Worm (Caenorhabditis elegans) whole organism, L1 larva: ENCODE results near the gene nhr-1.

Experiments
- C04F5.9 ChIP-seq: sonication (generic microtip); optimal IDR thresholded peaks from 2 replicates; lab custom pipeline; 2016; ENCODE audit warnings: missing genetic modification characterization, missing compliant biosample characterization
- C16A3.4 ChIP-seq: fragments of 150-350 bp; optimal IDR thresholded peaks from 2 replicates; lab custom pipeline; 2014; ENCODE audit warnings: missing biosample characterization, missing genetic modification characterization
- C34B4.2 ChIP-seq: sonication (generic microtip); optimal IDR thresholded peaks from 2 replicates; lab custom pipeline; 2017; ENCODE audit warnings: mild to moderate bottlenecking, missing genetic modification characterization, missing compliant biosample characterization
- F16B12.6 ChIP-seq: fragments of 150-350 bp; optimal IDR thresholded peaks from 2 replicates; lab custom pipeline; 2014; ENCODE audit warnings: missing biosample characterization, missing genetic modification characterization
- Y116A8C.19 ChIP-seq: sonication (generic microtip); optimal IDR thresholded peaks from 2 replicates; lab custom pipeline; 2016; ENCODE audit warnings: missing compliant biosample characterization, missing genetic modification characterization, borderline replicate concordance
- alr-1 ChIP-seq: fragments of 200-800 bp; sonication (Bioruptor generic); optimal IDR thresholded peaks from 2 replicates; lab custom pipeline; 2018; ENCODE audit warnings: borderline replicate concordance, mild to moderate bottlenecking, missing genetic modification characterization, missing compliant biosample characterization
- aly-2 ChIP-seq: fragments of 150-350 bp; optimal IDR thresholded peaks from 2 replicates; lab custom pipeline; 2014; ENCODE audit warnings: missing biosample characterization, missing genetic modification characterization
- blmp-1 ChIP-seq: fragments of 150-350 bp; optimal IDR thresholded peaks from 2 replicates; lab custom pipeline; 2014; ENCODE audit warnings: missing biosample characterization, missing genetic modification characterization
- ceh-63 ChIP-seq: fragments of 200-800 bp; sonication (Bioruptor generic); optimal IDR thresholded peaks from 2 replicates; lab custom pipeline; 2018; ENCODE audit warnings: mild to moderate bottlenecking, missing genetic modification characterization, missing compliant biosample characterization
- ceh-8 ChIP-seq: fragments of 200-800 bp; sonication (Bioruptor generic); optimal IDR thresholded peaks from 2 replicates; lab custom pipeline; 2018; ENCODE audit warnings: mild to moderate bottlenecking, missing genetic modification characterization, moderate library complexity, missing compliant biosample characterization
- ceh-82 ChIP-seq, 3 experiments: fragments of 150-350 bp in 1 of 3; sonication (generic microtip) in 2 of 3; optimal IDR thresholded peaks; 2 replicates each; lab custom pipeline; 2014 to 2017; ENCODE audit warnings: missing biosample characterization in 3 of 3, missing genetic modification characterization in 3 of 3
- ceh-88 ChIP-seq: fragments of 200-800 bp; sonication (Bioruptor generic); IDR thresholded peaks from 2 replicates; pipeline ENCODE4 v1.3.6; 2022; ENCODE audit warnings: missing genetic modification characterization, missing compliant biosample characterization
- ceh-90 ChIP-seq: sonication (generic microtip); optimal IDR thresholded peaks from 2 replicates; lab custom pipeline; 2016; ENCODE audit warnings: missing genetic modification characterization, missing compliant biosample characterization
- dpl-1 ChIP-seq, 3 experiments: fragments of 150-350 bp in 2 of 3; sonication (generic microtip) in 1 of 3; optimal IDR thresholded peaks; 2 replicates each; lab custom pipeline; 2014 to 2017; ENCODE audit warnings: missing biosample characterization in 3 of 3, missing genetic modification characterization in 3 of 3, missing genetic modification reagents in 3 of 3
- efl-1 ChIP-seq, 4 experiments: fragments of 150-350 bp; optimal IDR thresholded peaks in 3 of 4; peaks in 1 of 4; 1 replicate in 1 of 4; 2 replicates in 3 of 4; lab custom pipeline; 2014; ENCODE audit warnings: missing biosample characterization in 2 of 4, missing genetic modification characterization in 2 of 4, missing genetic modification reagents in 2 of 4
- egl-13 ChIP-seq: sonication (generic microtip); optimal IDR thresholded peaks from 2 replicates; lab custom pipeline; 2016; ENCODE audit warnings: missing genotype, missing genetic modification reagents, missing genetic modification characterization, missing compliant biosample characterization
- egl-27 ChIP-seq, 2 experiments: fragments of 150-350 bp in 1 of 2; sonication (generic microtip); optimal IDR thresholded peaks; 3 replicates each; lab custom pipeline; 2017 to 2018; ENCODE audit warnings: missing biosample characterization in 2 of 2, missing genetic modification characterization in 2 of 2, missing genetic modification reagents in 2 of 2
- elt-2 ChIP-seq: sonication (generic microtip); optimal IDR thresholded peaks from 2 replicates; lab custom pipeline; 2016; ENCODE audit warnings: missing genetic modification characterization, mild to moderate bottlenecking, inconsistent platforms, missing compliant biosample characterization, missing genetic modification reagents
- elt-3 ChIP-seq, 6 experiments: fragments of 150-350 bp in 1 of 6; sonication (generic microtip); optimal IDR thresholded peaks; 2 replicates each; lab custom pipeline; 2017 to 2018; ENCODE audit warnings: missing biosample characterization in 6 of 6, missing genetic modification characterization in 6 of 6, inconsistent platforms in 1 of 6
- ets-5 ChIP-seq: fragments of 200-800 bp; sonication (Bioruptor generic); IDR thresholded peaks from 2 replicates; pipeline ENCODE4 v1.3.6; 2022; ENCODE audit warnings: missing genetic modification characterization, missing compliant biosample characterization
- fkh-10 ChIP-seq: sonication (generic microtip); optimal IDR thresholded peaks from 2 replicates; lab custom pipeline; 2017; ENCODE audit warnings: missing biosample characterization, missing genetic modification reagents, missing genetic modification characterization
- fkh-4 ChIP-seq: sonication (generic microtip); optimal IDR thresholded peaks from 2 replicates; lab custom pipeline; 2016; ENCODE audit warnings: missing compliant biosample characterization, missing genetic modification characterization, borderline replicate concordance
- fkh-8 ChIP-seq: sonication (generic microtip); optimal IDR thresholded peaks from 2 replicates; lab custom pipeline; 2016; ENCODE audit warnings: mild to moderate bottlenecking, missing genetic modification characterization, missing compliant biosample characterization
- hpl-2 ChIP-seq: fragments of 150-350 bp; optimal IDR thresholded peaks from 2 replicates; lab custom pipeline; 2014; ENCODE audit warnings: missing biosample characterization, missing genetic modification reagents, missing genetic modification characterization
- isw-1 ChIP-seq: fragments of 200-800 bp; sonication (Bioruptor generic); IDR thresholded peaks from 2 replicates; pipeline ENCODE4 v1.3.6; 2022; ENCODE audit warnings: missing genetic modification characterization, missing compliant biosample characterization
- jun-1 ChIP-seq: fragments of 150-350 bp; optimal IDR thresholded peaks from 2 replicates; lab custom pipeline; 2014; ENCODE audit warnings: missing biosample characterization, missing genetic modification reagents, missing genetic modification characterization
- lin-13 ChIP-seq: fragments of 150-350 bp; optimal IDR thresholded peaks from 2 replicates; lab custom pipeline; 2014; ENCODE audit warnings: missing biosample characterization, missing genetic modification reagents, missing genetic modification characterization
- lin-14 ChIP-seq: fragments of 200-800 bp; sonication (Bioruptor generic); optimal IDR thresholded peaks from 2 replicates; lab custom pipeline; 2018; ENCODE audit warnings: mild to moderate bottlenecking, missing genetic modification characterization, moderate library complexity, missing compliant biosample characterization
- lin-35 ChIP-seq, 2 experiments: fragments of 150-350 bp; optimal IDR thresholded peaks; 2 replicates each; lab custom pipeline; 2014; ENCODE audit warnings: missing biosample characterization in 2 of 2, missing genetic modification characterization in 2 of 2, missing genetic modification reagents in 2 of 2
- lsy-2 ChIP-seq, 2 experiments: fragments of 150-350 bp; optimal IDR thresholded peaks; 2 replicates each; lab custom pipeline; 2014; ENCODE audit warnings: missing biosample characterization in 2 of 2, missing genetic modification characterization in 2 of 2
- nhr-19 ChIP-seq: fragments of 200-800 bp; sonication (Bioruptor generic); conservative IDR thresholded peaks from 2 replicates; pipeline ENCODE4 v1.3.6; 2022; ENCODE audit warnings: missing genetic modification characterization, missing compliant biosample characterization
- nhr-20 ChIP-seq: sonication (generic microtip); optimal IDR thresholded peaks from 2 replicates; lab custom pipeline; 2016; ENCODE audit warnings: mild to moderate bottlenecking, missing genetic modification characterization, missing compliant biosample characterization
- nhr-237 ChIP-seq: fragments of 150-350 bp; optimal IDR thresholded peaks from 2 replicates; lab custom pipeline; 2014; ENCODE audit warnings: missing biosample characterization, missing genetic modification characterization
- nhr-71 ChIP-seq: sonication (generic microtip); optimal IDR thresholded peaks from 2 replicates; lab custom pipeline; 2016; ENCODE audit warnings: mild to moderate bottlenecking, missing genetic modification characterization, moderate library complexity, missing compliant biosample characterization
- nhr-76 ChIP-seq: sonication (generic microtip); optimal IDR thresholded peaks from 2 replicates; lab custom pipeline; 2017; ENCODE audit warnings: missing biosample characterization, missing genetic modification characterization
- nhr-77 ChIP-seq: fragments of 150-350 bp; optimal IDR thresholded peaks from 2 replicates; lab custom pipeline; 2014; ENCODE audit warnings: missing biosample characterization, missing genetic modification characterization
- nhr-84 ChIP-seq: sonication (generic microtip); optimal IDR thresholded peaks from 2 replicates; lab custom pipeline; 2017; ENCODE audit warnings: missing biosample characterization, missing genetic modification characterization
- nhr-85 ChIP-seq: sonication (generic microtip); peaks from one replicate; lab custom pipeline; 2016; ENCODE audit warnings: missing genetic modification characterization, inconsistent platforms, missing compliant biosample characterization
- nhr-90 ChIP-seq: sonication (generic microtip); optimal IDR thresholded peaks from 2 replicates; lab custom pipeline; 2016; ENCODE audit warnings: mild to moderate bottlenecking, missing genetic modification characterization, missing compliant biosample characterization; ENCODE audit not compliant: poor library complexity
- pax-3 ChIP-seq: fragments of 200-800 bp; sonication (Bioruptor generic); optimal IDR thresholded peaks from 2 replicates; lab custom pipeline; 2018; ENCODE audit warnings: mild to moderate bottlenecking, missing genetic modification characterization, moderate library complexity, missing compliant biosample characterization
- pqm-1 ChIP-seq: sonication (generic microtip); optimal IDR thresholded peaks from 3 replicates; lab custom pipeline; 2017; ENCODE audit warnings: missing biosample characterization, missing genetic modification characterization
- rnt-1 ChIP-seq: sonication (generic microtip); optimal IDR thresholded peaks from 2 replicates; lab custom pipeline; 2016; ENCODE audit warnings: mild to moderate bottlenecking, missing genetic modification characterization, moderate library complexity, missing compliant biosample characterization
- skn-1 ChIP-seq: fragments of 150-350 bp; optimal IDR thresholded peaks from 2 replicates; lab custom pipeline; 2014; ENCODE audit warnings: missing biosample characterization, missing genetic modification characterization
- snu-23 ChIP-seq: sonication (generic microtip); optimal IDR thresholded peaks from 2 replicates; lab custom pipeline; 2016; ENCODE audit warnings: missing genetic modification characterization, missing compliant biosample characterization
- sox-4 ChIP-seq: sonication (generic microtip); optimal IDR thresholded peaks from 2 replicates; lab custom pipeline; 2016; ENCODE audit warnings: missing genetic modification characterization, missing compliant biosample characterization
- sup-37 ChIP-seq: fragments of 200-800 bp; sonication (Bioruptor generic); optimal IDR thresholded peaks from 2 replicates; lab custom pipeline; 2018; ENCODE audit warnings: mild to moderate bottlenecking, missing genetic modification characterization, missing compliant biosample characterization
- tbx-2 ChIP-seq: sonication (generic microtip); optimal IDR thresholded peaks from 2 replicates; lab custom pipeline; 2016; ENCODE audit warnings: missing genetic modification characterization, missing compliant biosample characterization
- unc-130 ChIP-seq: fragments of 150-350 bp; optimal IDR thresholded peaks from 2 replicates; lab custom pipeline; 2017; ENCODE audit warnings: missing biosample characterization, missing genetic modification characterization, inconsistent platforms
- unc-30 ChIP-seq: sonication (generic microtip); optimal IDR thresholded peaks from 2 replicates; lab custom pipeline; 2017; ENCODE audit warnings: missing biosample characterization, missing genetic modification characterization
- unc-86 ChIP-seq: sonication (generic microtip); optimal IDR thresholded peaks from 2 replicates; lab custom pipeline; 2016; ENCODE audit warnings: missing genetic modification characterization, missing compliant biosample characterization
- vab-15 ChIP-seq: sonication (generic microtip); optimal IDR thresholded peaks from 2 replicates; lab custom pipeline; 2017; ENCODE audit warnings: missing genotype, mild to moderate bottlenecking, missing genetic modification characterization, missing compliant biosample characterization
- zip-4 ChIP-seq: fragments of 200-800 bp; sonication (Bioruptor generic); optimal IDR thresholded peaks from 2 replicates; lab custom pipeline; 2018; ENCODE audit warnings: mild to moderate bottlenecking, missing genetic modification characterization, moderate library complexity, missing compliant biosample characterization
- ztf-11 ChIP-seq, 2 experiments: sonication (generic microtip); optimal IDR thresholded peaks; 2 replicates each; lab custom pipeline; 2016 to 2017; ENCODE audit warnings: missing genetic modification characterization in 2 of 2, missing biosample characterization in 1 of 2, missing compliant biosample characterization in 1 of 2

The nhr-1 gene

ce11 chrX:17539968-17540367 lies 26.1 kb downstream of the nhr-1 start:
- TF ChIP-seq C16A3.4 (tag; lab: Kevin White, UChicago): no peak
- peak; percentile 79 for TF ChIP-seq blmp-1 (tag; lab: Kevin White, UChicago)
- no peak for TF ChIP-seq rnt-1 (tag; lab: Kevin White, UChicago)
- TF ChIP-seq pqm-1: no peak
- no peak for TF ChIP-seq isw-1 (GFP tag; lab: Robert Waterston, UW)
- no peak for TF ChIP-seq ets-5 (GFP tag; lab: Robert Waterston, UW)
- no peak for TF ChIP-seq C34B4.2 (tag; lab: Kevin White, UChicago)
- peak in 2 of 6 experiments; percentile 5 to 77 for TF ChIP-seq elt-3 (tag; optimal IDR thresholded peaks at IDR 0.05; lab: Kevin White, UChicago)
- no peak for TF ChIP-seq pax-3 (tag; lab: Kevin White, UChicago)
- TF ChIP-seq Y116A8C.19: no peak
- TF ChIP-seq egl-27 (tag; optimal IDR thresholded peaks at IDR 0.05; lab: Kevin White, UChicago): no peak
- TF ChIP-seq aly-2 (tag; lab: Kevin White, UChicago): no peak
- peak; percentile 68 for TF ChIP-seq nhr-20 (tag; lab: Kevin White, UChicago)
- TF ChIP-seq tbx-2 (tag; lab: Kevin White, UChicago): no peak
- no peak for TF ChIP-seq nhr-76 (tag; lab: Kevin White, UChicago)
- TF ChIP-seq zip-4 (GFP tag; lab: Kevin White, UChicago): no peak
- no peak for TF ChIP-seq ceh-88 (GFP tag; lab: Robert Waterston, UW)
- no peak for TF ChIP-seq lsy-2 (tag; optimal IDR thresholded peaks at IDR 0.05; lab: Kevin White, UChicago)
- no peak for TF ChIP-seq ceh-8 (GFP tag; lab: Kevin White, UChicago)
- TF ChIP-seq ceh-63 (GFP tag; lab: Kevin White, UChicago): no peak
- TF ChIP-seq nhr-71 (tag; lab: Kevin White, UChicago): peak; percentile 33
- no peak for TF ChIP-seq dpl-1 (GFP tag; optimal IDR thresholded peaks at IDR 0.05; lab: Kevin White, UChicago)
- TF ChIP-seq skn-1 (tag; lab: Kevin White, UChicago): no peak
- no peak for TF ChIP-seq fkh-10
- no peak for TF ChIP-seq sox-4 (tag; lab: Kevin White, UChicago)
- TF ChIP-seq sup-37: no peak
- TF ChIP-seq alr-1 (tag; lab: Kevin White, UChicago): no peak
- TF ChIP-seq nhr-77 (tag; lab: Kevin White, UChicago): no peak
- TF ChIP-seq ceh-82 (tag; optimal IDR thresholded peaks at IDR 0.05; lab: Kevin White, UChicago): no peak
- TF ChIP-seq nhr-237 (tag; lab: Kevin White, UChicago): no peak
- peak in 1 of 2 experiments; percentile 35 for TF ChIP-seq lin-35 (GFP tag; optimal IDR thresholded peaks at IDR 0.05; lab: Kevin White, UChicago)
- TF ChIP-seq unc-130 (tag; lab: Kevin White, UChicago): no peak
- no peak for TF ChIP-seq efl-1 (optimal IDR thresholded peaks at IDR 0.05; lab: Kevin White, UChicago)
- no peak for TF ChIP-seq efl-1 (GFP tag; optimal IDR thresholded peaks at IDR 0.05 in 1 of 2; lab: Kevin White, UChicago)
- TF ChIP-seq nhr-90: peak; percentile 4
- peak; percentile 74 for TF ChIP-seq lin-14 (GFP tag; lab: Kevin White, UChicago)
- TF ChIP-seq fkh-8: no peak
- no peak for TF ChIP-seq nhr-84 (tag; lab: Kevin White, UChicago)
- TF ChIP-seq nhr-19 (GFP tag; lab: Robert Waterston, UW): peak; percentile 8; the same call in 1 of the 2 replicates
- TF ChIP-seq snu-23 (GFP tag; lab: Kevin White, UChicago): peak; percentile 41
- no peak for TF ChIP-seq F16B12.6 (tag; lab: Kevin White, UChicago)
- no peak for TF ChIP-seq hpl-2 (GFP tag; lab: Kevin White, UChicago)
- TF ChIP-seq unc-30 (tag; lab: Kevin White, UChicago): no peak
- TF ChIP-seq fkh-4: no peak
- no peak for TF ChIP-seq lin-13 (GFP tag; lab: Kevin White, UChicago)
- no peak for TF ChIP-seq jun-1 (tag; lab: Kevin White, UChicago)
- TF ChIP-seq nhr-85 (tag; lab: Kevin White, UChicago): peak; percentile 93
- TF ChIP-seq unc-86 (tag; lab: Kevin White, UChicago): no peak
- TF ChIP-seq ztf-11 (tag; optimal IDR thresholded peaks at IDR 0.05; lab: Kevin White, UChicago): no peak
- no peak for TF ChIP-seq ceh-90 (tag; lab: Kevin White, UChicago)
- TF ChIP-seq elt-2 (tag; lab: Kevin White, UChicago): no peak
- no peak for TF ChIP-seq egl-13 (tag; lab: Kevin White, UChicago)
- no peak for TF ChIP-seq vab-15
- TF ChIP-seq C04F5.9 (tag; lab: Kevin White, UChicago): no peak
